Fruit fly (Drosophila melanogaster) whole organism, embryonic: ENCODE results near the gene CG6569.

Experiments used
- Ada2b ChIP-seq: fragments of 200-800 bp; sonication (Bioruptor generic); IDR thresholded peaks from 2 replicates; pipeline ENCODE4 v1.3.6; 2022; ENCODE audit warnings: missing biosample characterization, missing genetic modification characterization
- Asciz ChIP-seq: fragments of 200-800 bp; sonication (Bioruptor generic); optimal IDR thresholded peaks from 2 replicates; lab custom pipeline; 2017; ENCODE audit warnings: missing biosample characterization, mild to moderate bottlenecking, missing genetic modification characterization, missing genetic modification reagents
- C15 ChIP-seq: fragments of 200-800 bp; sonication (Bioruptor generic); IDR thresholded peaks from 3 replicates; pipeline ENCODE4 v1.3.6; 2022; ENCODE audit warnings: missing biosample characterization, missing genetic modification characterization
- CG1024 ChIP-seq: fragments of 200-800 bp; sonication (Bioruptor generic); IDR thresholded peaks from 2 replicates; pipeline ENCODE4 v1.3.6; 2022; ENCODE audit warnings: missing biosample characterization, missing genetic modification characterization
- CG10366 ChIP-seq: fragments of 200-800 bp; sonication (Bioruptor generic); IDR thresholded peaks from 2 replicates; pipeline ENCODE4 v1.3.6; 2022; ENCODE audit warnings: missing biosample characterization, missing genetic modification characterization
- CG10431 ChIP-seq: fragments of 200-800 bp; sonication (Bioruptor generic); optimal IDR thresholded peaks from 3 replicates; lab custom pipeline; 2018; ENCODE audit warnings: missing biosample characterization, mild to moderate bottlenecking, missing genetic modification characterization
- CG10654 ChIP-seq: fragments of 200-800 bp; sonication (Bioruptor generic); optimal IDR thresholded peaks from 2 replicates; lab custom pipeline; 2016; ENCODE audit warnings: missing biosample characterization, missing genetic modification characterization
- CG10979 ChIP-seq: fragments of 200-800 bp; sonication (Bioruptor generic); optimal IDR thresholded peaks from 2 replicates; lab custom pipeline; 2018; ENCODE audit warnings: missing biosample characterization, mild to moderate bottlenecking, missing genetic modification characterization, moderate library complexity
- CG12219 ChIP-seq: fragments of 200-800 bp; sonication (Bioruptor generic); optimal IDR thresholded peaks from 3 replicates; lab custom pipeline; 2018; ENCODE audit warnings: missing biosample characterization, mild to moderate bottlenecking, missing genetic modification characterization
- CG13123 ChIP-seq: fragments of 200-800 bp; sonication (Bioruptor generic); optimal IDR thresholded peaks from 2 replicates; lab custom pipeline; 2016; ENCODE audit warnings: missing biosample characterization, missing genetic modification characterization
- CG14965 ChIP-seq: fragments of 200-800 bp; sonication (Bioruptor generic); optimal IDR thresholded peaks from 2 replicates; lab custom pipeline; 2016; ENCODE audit warnings: missing biosample characterization, missing genetic modification characterization, borderline replicate concordance
- CG15479 ChIP-seq: fragments of 200-800 bp; sonication (Bioruptor generic); optimal IDR thresholded peaks from 3 replicates; lab custom pipeline; 2019; ENCODE audit warnings: missing biosample characterization, mild to moderate bottlenecking, missing genetic modification characterization, moderate library complexity
- CG2116 ChIP-seq: fragments of 200-800 bp; sonication (Bioruptor generic); optimal IDR thresholded peaks from 3 replicates; lab custom pipeline; 2018; ENCODE audit warnings: missing biosample characterization, mild to moderate bottlenecking, missing genetic modification characterization
- CG2712 ChIP-seq: fragments of 200-800 bp; optimal IDR thresholded peaks from 3 replicates; lab custom pipeline; 2019; ENCODE audit warnings: missing biosample characterization, mild to moderate bottlenecking, missing genetic modification characterization, moderate library complexity
- CG31224 ChIP-seq: fragments of 200-800 bp; sonication (Bioruptor generic); IDR thresholded peaks from 2 replicates; pipeline ENCODE4 v1.3.6; 2022; ENCODE audit warnings: missing biosample characterization, missing genetic modification characterization
- CG3407 ChIP-seq: fragments of 200-800 bp; sonication (Bioruptor generic); optimal IDR thresholded peaks from 2 replicates; lab custom pipeline; 2018; ENCODE audit warnings: missing biosample characterization, mild to moderate bottlenecking, missing genetic modification characterization
- CG34376 ChIP-seq: fragments of 200-800 bp; sonication (Bioruptor generic); optimal IDR thresholded peaks from 2 replicates; lab custom pipeline; 2018; ENCODE audit warnings: missing biosample characterization, mild to moderate bottlenecking, missing genetic modification characterization
- CG8478 ChIP-seq: fragments of >200 bp; optimal IDR thresholded peaks from 2 replicates; lab custom pipeline; 2018
- CG9437 ChIP-seq: fragments of 200-800 bp; sonication (Bioruptor generic); optimal IDR thresholded peaks from 2 replicates; lab custom pipeline; 2018; ENCODE audit warnings: missing biosample characterization, mild to moderate bottlenecking, missing genetic modification characterization
- Dll ChIP-seq: fragments of 200-800 bp; sonication (Bioruptor generic); IDR thresholded peaks from 4 replicates; pipeline ENCODE4 v1.3.6; 2022; ENCODE audit warnings: missing biosample characterization, missing genetic modification characterization; ENCODE audit not compliant: partially characterized antibody
- Doc2 ChIP-seq: fragments of 200-800 bp; sonication (Bioruptor generic); IDR thresholded peaks from 2 replicates; pipeline ENCODE4 v1.3.6; 2022; ENCODE audit warnings: missing biosample characterization, missing genetic modification characterization
- Hmx ChIP-seq: fragments of 200-800 bp; sonication (Bioruptor generic); optimal IDR thresholded peaks from 2 replicates; lab custom pipeline; 2016; ENCODE audit warnings: missing biosample characterization, missing genetic modification characterization
- MESR4 ChIP-seq: fragments of 200-800 bp; sonication (Bioruptor generic); optimal IDR thresholded peaks from 2 replicates; lab custom pipeline; 2018; ENCODE audit warnings: missing biosample characterization, mild to moderate bottlenecking, missing genetic modification characterization, moderate library complexity
- Med ChIP-seq: fragments of 200-800 bp; sonication (Bioruptor generic); peaks from one replicate; lab custom pipeline; 2016; ENCODE audit warnings: missing biosample characterization, missing genetic modification characterization, mild to moderate bottlenecking, inconsistent platforms, moderate library complexity
- Neu2 ChIP-seq: fragments of 200-800 bp; sonication (Bioruptor generic); optimal IDR thresholded peaks from 3 replicates; lab custom pipeline; 2016; ENCODE audit warnings: missing biosample characterization, missing genetic modification characterization, borderline replicate concordance
- Scr ChIP-seq: fragments of 200-800 bp; sonication (Bioruptor generic); IDR thresholded peaks from 2 replicates; pipeline ENCODE4 v1.3.6; 2022; ENCODE audit warnings: missing biosample characterization, missing genetic modification characterization; ENCODE audit not compliant: partially characterized antibody
- Sox100B ChIP-seq: fragments of 200-800 bp; sonication (Bioruptor generic); optimal IDR thresholded peaks from 3 replicates; lab custom pipeline; 2018; ENCODE audit warnings: missing biosample characterization, mild to moderate bottlenecking, missing genetic modification characterization
- Taf1 ChIP-seq: fragments of 200-800 bp; sonication (Bioruptor generic); IDR thresholded peaks from 2 replicates; pipeline ENCODE4 v1.3.6; 2022; ENCODE audit warnings: missing biosample characterization, missing genetic modification characterization
- Usf ChIP-seq: fragments of 200-800 bp; sonication (Bioruptor generic); optimal IDR thresholded peaks from 2 replicates; lab custom pipeline; 2017; ENCODE audit warnings: missing genotype, missing biosample characterization, missing genetic modification characterization
- Xbp1 ChIP-seq: fragments of 200-800 bp; sonication (Bioruptor generic); optimal IDR thresholded peaks from 3 replicates; lab custom pipeline; 2016; ENCODE audit warnings: missing biosample characterization, mild to moderate bottlenecking, missing genetic modification characterization
- amos ChIP-seq: fragments of 200-800 bp; sonication (Bioruptor generic); IDR thresholded peaks from 2 replicates; pipeline ENCODE4 v1.3.6; 2022; ENCODE audit warnings: missing biosample characterization, missing genetic modification characterization; ENCODE audit not compliant: partially characterized antibody
- br ChIP-seq: fragments of >200 bp; optimal IDR thresholded peaks from 2 replicates; lab custom pipeline; 2017
- caup ChIP-seq: fragments of 200-800 bp; sonication (Bioruptor generic); optimal IDR thresholded peaks from 3 replicates; lab custom pipeline; 2017; ENCODE audit warnings: missing biosample characterization, mild to moderate bottlenecking, missing genetic modification characterization, moderate library complexity; ENCODE audit not compliant: severe bottlenecking
- ci ChIP-seq: fragments of 200-800 bp; sonication (Bioruptor generic); IDR thresholded peaks from 3 replicates; pipeline ENCODE4 v1.3.6; 2022; ENCODE audit warnings: missing biosample characterization, missing genetic modification characterization
- crc ChIP-seq: fragments of 200-800 bp; sonication (Bioruptor generic); optimal IDR thresholded peaks from 2 replicates; lab custom pipeline; 2016; ENCODE audit warnings: missing biosample characterization, missing genetic modification characterization
- dmrt11E ChIP-seq: fragments of 200-800 bp; sonication (Bioruptor generic); optimal IDR thresholded peaks from 3 replicates; lab custom pipeline; 2018; ENCODE audit warnings: missing biosample characterization, mild to moderate bottlenecking, missing genetic modification characterization, moderate library complexity
- gcm ChIP-seq: fragments of 200-800 bp; sonication (Bioruptor generic); optimal IDR thresholded peaks from 2 replicates; lab custom pipeline; 2019; ENCODE audit warnings: missing biosample characterization, mild to moderate bottlenecking, missing genetic modification characterization, moderate library complexity
- ham ChIP-seq: fragments of 200-800 bp; sonication (Bioruptor generic); IDR thresholded peaks from 2 replicates; pipeline ENCODE4 v1.3.6; 2022; ENCODE audit warnings: missing biosample characterization, missing genetic modification characterization
- hth ChIP-seq: fragments of >200 bp; optimal IDR thresholded peaks from 2 replicates; lab custom pipeline; 2017; ENCODE audit warnings: inconsistent platforms
- lov ChIP-seq, 2 experiments: fragments of 200-800 bp in 1 of 2; fragments of >200 bp in 1 of 2; sonication (Bioruptor generic) in 1 of 2; IDR thresholded peaks in 1 of 2; optimal IDR thresholded peaks in 1 of 2; 2 replicates in 1 of 2; 3 replicates in 1 of 2; pipeline versions ENCODE4 v1.3.6 to Lab custom; 2017 to 2022; ENCODE audit warnings: missing biosample characterization in 1 of 2, missing genetic modification characterization in 1 of 2
- nerfin-2 ChIP-seq: fragments of 200-800 bp; sonication (Bioruptor generic); IDR thresholded peaks from 2 replicates; pipeline ENCODE4 v1.3.6; 2022; ENCODE audit warnings: missing biosample characterization, missing genetic modification characterization; ENCODE audit not compliant: partially characterized antibody
- p53 ChIP-seq: fragments of 200-800 bp; sonication (Bioruptor generic); optimal IDR thresholded peaks from 2 replicates; lab custom pipeline; 2016; ENCODE audit warnings: missing biosample characterization, missing genetic modification characterization
- schlank ChIP-seq: fragments of 200-800 bp; sonication (Bioruptor generic); optimal IDR thresholded peaks from 2 replicates; lab custom pipeline; 2018; ENCODE audit warnings: missing biosample characterization, mild to moderate bottlenecking, missing genetic modification characterization
- sisA ChIP-seq: fragments of 200-800 bp; sonication (Bioruptor generic); IDR thresholded peaks from 2 replicates; pipeline ENCODE4 v1.3.6; 2022; ENCODE audit warnings: missing biosample characterization, missing genetic modification characterization
- stwl ChIP-seq: fragments of 200-800 bp; sonication (Bioruptor generic); optimal IDR thresholded peaks from 3 replicates; lab custom pipeline; 2018; ENCODE audit warnings: missing biosample characterization, mild to moderate bottlenecking, missing genetic modification characterization, moderate library complexity
- sug ChIP-seq: fragments of 200-800 bp; optimal IDR thresholded peaks from 2 replicates; lab custom pipeline; 2019; ENCODE audit warnings: missing biosample characterization, mild to moderate bottlenecking, missing genetic modification characterization, moderate library complexity
- tll ChIP-seq, 2 experiments: fragments of 200-800 bp in 1 of 2; fragments of >200 bp in 1 of 2; sonication (Bioruptor generic) in 1 of 2; optimal IDR thresholded peaks; 2 replicates each; lab custom pipeline; 2017 to 2019; ENCODE audit warnings: missing biosample characterization in 2 of 2, missing genetic modification characterization in 2 of 2, mild to moderate bottlenecking in 1 of 2, moderate library complexity in 1 of 2
- z ChIP-seq: fragments of 200-800 bp; sonication (Bioruptor generic); IDR thresholded peaks from 3 replicates; pipeline ENCODE4 v1.3.6; 2022; ENCODE audit warnings: missing biosample characterization, missing genetic modification characterization

Gene CG6569

DNA sequence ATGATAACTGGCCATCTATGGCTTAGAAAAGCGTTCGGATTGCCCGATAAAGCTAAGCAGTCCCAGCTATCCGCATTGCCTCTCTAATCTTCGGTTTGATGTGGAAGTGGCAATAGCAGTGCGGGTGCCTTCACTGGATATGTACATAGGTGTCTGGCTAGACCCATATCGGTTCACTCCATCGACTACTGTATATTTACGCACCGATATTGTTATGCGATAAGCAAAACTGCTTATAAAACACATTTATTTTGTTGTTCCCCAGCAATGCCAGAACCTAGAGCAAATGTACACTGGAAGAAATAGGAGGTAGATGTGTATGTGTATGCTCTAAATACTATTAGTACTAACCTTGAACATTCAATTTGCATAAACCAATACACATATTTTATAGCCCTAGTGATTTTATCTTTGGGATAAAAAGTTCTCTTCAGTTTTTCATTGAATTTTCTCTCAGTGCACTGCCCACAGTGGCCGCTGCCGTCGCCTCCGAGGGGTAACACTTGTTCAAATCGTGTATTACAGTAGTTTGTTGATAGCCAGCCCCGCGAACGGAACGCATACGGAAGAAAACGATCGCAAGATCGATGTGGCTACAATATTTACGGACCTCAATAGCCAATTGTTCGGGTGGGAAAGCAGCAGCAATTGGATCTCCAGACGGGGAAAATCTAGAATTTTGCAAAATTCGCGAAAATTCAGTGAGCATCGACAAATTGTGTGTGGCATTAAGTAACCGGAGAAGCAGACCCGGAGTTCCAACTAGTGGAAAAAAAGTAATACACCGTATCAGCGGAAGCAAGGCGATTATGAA lies 2.6 kb upstream of the CG6569 start, which contains the start of gene CG31431 (continued):
- peak; percentile 92 for TF ChIP-seq Hmx (GFP tag; lab: Kevin White, UChicago)
- TF ChIP-seq Taf1, result peak; percentile 97
- TF ChIP-seq CG31224 (GFP tag; lab: Robert Waterston, UW), result peak; percentile 95
- peak; percentile 98 for TF ChIP-seq Ada2b (GFP tag; lab: Robert Waterston, UW)
- peak; percentile 96 for TF ChIP-seq sug (tag; lab: Kevin White, UChicago)
- peak; percentile 85 for TF ChIP-seq ham (GFP tag; lab: Robert Waterston, UW)
- peak; percentile 97 for TF ChIP-seq CG2712 (tag; lab: Kevin White, UChicago)
- TF ChIP-seq sisA (GFP tag; lab: Robert Waterston, UW), result peak; percentile 96
- TF ChIP-seq gcm (GFP tag; lab: Kevin White, UChicago), result peak; percentile 95
- no peak for TF ChIP-seq nerfin-2 (GFP tag; lab: Robert Waterston, UW)
- peak; percentile 97 for TF ChIP-seq schlank
- TF ChIP-seq CG10431, result peak; percentile 69
- TF ChIP-seq CG12219 (GFP tag; lab: Kevin White, UChicago), result peak; percentile 97
- peak; percentile 88 for TF ChIP-seq CG1024 (GFP tag; lab: Robert Waterston, UW)
- peak; percentile 97 for TF ChIP-seq CG10654 (GFP tag; lab: Kevin White, UChicago)
- no peak for TF ChIP-seq br (lab: Kevin White, UChicago)
- peak; percentile 98 for TF ChIP-seq ci (GFP tag; lab: Robert Waterston, UW)
- TF ChIP-seq CG8478 (lab: Kevin White, UChicago), result no peak
- peak; percentile 75 for TF ChIP-seq CG2116 (GFP tag; lab: Kevin White, UChicago)
- TF ChIP-seq Doc2 (GFP tag; lab: Robert Waterston, UW), result peak; percentile 90
- TF ChIP-seq CG10366 (GFP tag; lab: Robert Waterston, UW), result peak; percentile 97
- peak; percentile 100 for TF ChIP-seq Med (GFP tag; lab: Kevin White, UChicago)
- TF ChIP-seq Usf, result peak; percentile 93
- TF ChIP-seq Xbp1 (GFP tag; lab: Kevin White, UChicago), result peak; percentile 97
- TF ChIP-seq caup (GFP tag; lab: Kevin White, UChicago), result peak; percentile 98
- TF ChIP-seq lov (optimal IDR thresholded peaks at IDR 0.05; lab: Kevin White, UChicago), result no peak
- TF ChIP-seq lov (GFP tag; IDR thresholded peaks at IDR 0.05; lab: Robert Waterston, UW), result peak; percentile 95
- peak; percentile 95 for TF ChIP-seq C15 (GFP tag; lab: Robert Waterston, UW)
- TF ChIP-seq stwl (tag; lab: Kevin White, UChicago), result peak; percentile 43
- TF ChIP-seq CG3407, result peak; percentile 90
- TF ChIP-seq CG34376, result peak; percentile 97
- peak; percentile 93 for TF ChIP-seq Sox100B (GFP tag; lab: Kevin White, UChicago)
- peak; percentile 62 for TF ChIP-seq MESR4
- TF ChIP-seq CG14965 (GFP tag; lab: Kevin White, UChicago), result peak; percentile 85
- peak; percentile 94 for TF ChIP-seq CG13123
- peak; percentile 97 for TF ChIP-seq crc (GFP tag; lab: Kevin White, UChicago)
- no peak for TF ChIP-seq amos
- TF ChIP-seq Dll (GFP tag; lab: Robert Waterston, UW), result no peak
- peak; percentile 82 for TF ChIP-seq p53 (GFP tag; lab: Kevin White, UChicago)
- TF ChIP-seq dmrt11E (tag; lab: Kevin White, UChicago), result peak; percentile 94
- peak; percentile 94 for TF ChIP-seq Asciz (GFP tag; lab: Kevin White, UChicago)
- peak; percentile 58 for TF ChIP-seq CG15479 (GFP tag; lab: Kevin White, UChicago)
- TF ChIP-seq CG10979 (tag; lab: Kevin White, UChicago), result peak; percentile 96
- TF ChIP-seq hth (lab: Kevin White, UChicago), result no peak
- peak; percentile 88 for TF ChIP-seq Neu2 (GFP tag; lab: Kevin White, UChicago)
- no peak for TF ChIP-seq Scr (GFP tag; lab: Robert Waterston, UW)
- peak in 1 of 2 experiments; percentile 72 for TF ChIP-seq tll (GFP tag; optimal IDR thresholded peaks at IDR 0.05; lab: Kevin White, UChicago)
- TF ChIP-seq z (GFP tag; lab: Robert Waterston, UW), result peak; percentile 72; the same call in 2 of the 3 replicates
- peak; percentile 90 for TF ChIP-seq CG9437
